Fruit fly (Drosophila melanogaster) whole organism, wandering third instar larva: Measurements from ENCODE around the gene eIF4E4.

Source experiments
- Abd-B ChIP-seq: fragments of >200 bp; optimal IDR thresholded peaks from 2 replicates; lab custom pipeline; 2017; ENCODE audit warnings: missing biosample characterization, missing genetic modification characterization
- Hr78 ChIP-seq: fragments of >200 bp; optimal IDR thresholded peaks from 2 replicates; lab custom pipeline; 2017; ENCODE audit warnings: missing biosample characterization, missing genetic modification characterization
- Mio ChIP-seq: sonication (Bioruptor generic); optimal IDR thresholded peaks from 2 replicates; lab custom pipeline; 2016; ENCODE audit warnings: missing biosample characterization, missing genetic modification characterization
- Sp1 ChIP-seq: fragments of 200-800 bp; sonication (Bioruptor generic); optimal IDR thresholded peaks from 3 replicates; lab custom pipeline; 2019; ENCODE audit warnings: missing biosample characterization, mild to moderate bottlenecking, missing genetic modification characterization, moderate library complexity
- Vsx2 ChIP-seq: fragments of 200-300, 225-300 bp; sonication (Bioruptor generic); optimal IDR thresholded peaks from 2 replicates; lab custom pipeline; 2018; ENCODE audit warnings: missing biosample characterization, missing genetic modification characterization; ENCODE audit not compliant: partially characterized antibody
- br ChIP-seq: fragments of 200-800 bp; sonication (Bioruptor generic); optimal IDR thresholded peaks from 2 replicates; lab custom pipeline; 2016; ENCODE audit warnings: missing biosample characterization, missing genetic modification characterization
- ey ChIP-seq: fragments of 200-800 bp; sonication (Bioruptor generic); optimal IDR thresholded peaks from 2 replicates; lab custom pipeline; 2016; ENCODE audit warnings: missing biosample characterization, missing genetic modification characterization
- h ChIP-seq: fragments of 200-800 bp; sonication (Bioruptor generic); optimal IDR thresholded peaks from 3 replicates; lab custom pipeline; 2016; ENCODE audit warnings: missing biosample characterization, mild to moderate bottlenecking, missing genetic modification characterization
- rgr ChIP-seq: fragments of 200-800 bp; sonication (Bioruptor generic); optimal IDR thresholded peaks from 3 replicates; lab custom pipeline; 2016; ENCODE audit warnings: missing biosample characterization, mild to moderate bottlenecking, missing genetic modification characterization

DNA sequence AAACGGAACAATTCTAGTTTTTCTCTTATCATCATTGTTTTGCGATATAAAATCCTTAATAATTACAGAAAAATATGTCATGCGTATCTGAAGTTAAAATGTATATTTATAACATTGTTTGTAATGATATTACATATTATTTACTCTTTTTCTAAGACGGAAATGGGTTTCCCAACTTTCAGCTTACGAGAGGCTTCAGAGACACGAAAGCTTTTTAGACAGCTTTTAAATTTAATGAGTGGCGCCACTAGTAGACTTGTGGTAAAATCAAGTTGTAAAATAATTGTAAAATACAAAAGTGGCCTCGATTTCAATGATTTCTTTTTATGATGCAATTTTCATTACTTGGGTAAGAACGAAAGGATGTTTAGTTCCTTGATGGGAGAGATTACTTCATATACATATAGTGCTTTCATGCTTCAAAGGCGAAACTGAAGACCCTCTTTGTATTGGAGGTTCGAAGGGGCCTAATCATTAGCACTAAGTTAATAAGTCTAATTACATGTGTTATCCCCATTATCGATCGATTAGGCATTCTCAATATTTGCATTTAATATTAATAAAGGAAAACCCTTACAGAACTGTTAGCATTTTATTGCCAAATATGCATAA, 43.7 kb upstream of the eIF4E4 start:
- TF ChIP-seq ey (GFP tag; lab: Kevin White, UChicago) = peak; percentile 3
- TF ChIP-seq h = peak; percentile 62
- peak; percentile 77 for TF ChIP-seq Sp1
- TF ChIP-seq Abd-B = no peak
- TF ChIP-seq br (GFP tag; lab: Kevin White, UChicago) = peak; percentile 73
- no peak for TF ChIP-seq Hr78 (GFP tag; lab: Kevin White, UChicago)
- TF ChIP-seq rgr (GFP tag; lab: Kevin White, UChicago) = peak; percentile 87
- TF ChIP-seq Mio (GFP tag; lab: Kevin White, UChicago) = no peak
- no peak for TF ChIP-seq Vsx2 (GFP tag; lab: Kevin White, UChicago)
